Fruit fly (Drosophila melanogaster): Measurements from ENCODE around the gene Manf.

Manf gene

DNA sequence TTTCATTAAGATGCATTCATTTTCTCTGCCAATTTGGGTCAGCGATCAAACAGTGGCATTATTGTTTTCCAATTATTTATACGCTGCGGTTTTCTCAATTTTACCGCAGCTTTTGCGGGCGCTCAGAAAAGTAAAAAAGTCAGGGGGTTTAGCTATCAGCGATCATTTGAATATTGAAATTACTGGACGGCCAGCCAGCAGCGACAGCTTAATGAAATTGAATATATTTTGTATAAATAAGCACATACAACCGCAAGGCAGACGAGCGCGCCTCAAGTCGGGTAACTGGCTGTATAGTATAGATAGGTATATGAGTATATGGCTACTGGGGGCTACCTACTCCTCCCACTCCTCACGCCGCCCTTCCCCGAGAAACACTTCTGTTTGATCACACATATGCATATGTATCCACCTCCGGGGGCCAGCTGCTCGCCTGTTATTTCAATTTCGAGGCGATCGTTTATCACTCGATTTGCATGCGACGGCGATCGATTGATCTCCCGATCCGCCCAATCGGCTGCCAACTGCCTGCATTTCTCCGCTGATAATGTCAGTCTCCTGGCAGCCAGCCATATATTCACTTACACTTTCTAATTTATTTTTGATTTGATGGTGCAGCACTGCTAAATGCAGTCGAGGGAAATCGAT lies 7.1 kb downstream of the Manf start:
- TF ChIP-seq chn (GFP tag; optimal IDR thresholded peaks at IDR 0.05) (no peak), Med (GFP tag) (peak; percentile 35), lov (optimal IDR thresholded peaks at IDR 0.05) (no peak), lov (GFP tag; IDR thresholded peaks at IDR 0.05) (no peak), mld (GFP tag; IDR thresholded peaks at IDR 0.05; ENCODE audit: partially characterized antibody) (no peak), ash1 (GFP tag; optimal IDR thresholded peaks at IDR 0.05) (no peak), CG12071 (GFP tag; optimal IDR thresholded peaks at IDR 0.05) (no peak), ara (GFP tag; IDR thresholded peaks at IDR 0.05) (no peak), gro (GFP tag; optimal IDR thresholded peaks at IDR 0.05) (no peak), pb (GFP tag; optimal IDR thresholded peaks at IDR 0.05) (no peak), HHEX (GFP tag; optimal IDR thresholded peaks at IDR 0.05) (no peak), H2.0 (GFP tag; IDR thresholded peaks at IDR 0.05) (no peak), mam (GFP tag; optimal IDR thresholded peaks at IDR 0.05) (no peak), CG2199 (GFP tag; IDR thresholded peaks at IDR 0.05) (0 out of 3 replicates have a peak, but pooled peaks have one; percentile 22), NK7.1 (GFP tag; optimal IDR thresholded peaks at IDR 0.05) (no peak), CG10267 (tag; optimal IDR thresholded peaks at IDR 0.05) (no peak), CG8924 (tag; optimal IDR thresholded peaks at IDR 0.05) (no peak), run (tag; optimal IDR thresholded peaks at IDR 0.05) (peak; percentile 46), sug (tag; optimal IDR thresholded peaks at IDR 0.05) (no peak), emc (GFP tag; optimal IDR thresholded peaks at IDR 0.05) (no peak), Poxn (GFP tag; IDR thresholded peaks at IDR 0.05) (no peak), Sry-β (GFP tag; optimal IDR thresholded peaks at IDR 0.05) (no peak), Fer3 (tag; optimal IDR thresholded peaks at IDR 0.05) (no peak), nerfin-2 (GFP tag; IDR thresholded peaks at IDR 0.05; ENCODE audit: partially characterized antibody) (no peak), da (GFP tag; optimal IDR thresholded peaks at IDR 0.05) (no peak), abd-A (tag; optimal IDR thresholded peaks at IDR 0.05) (peak; percentile 66), twi (tag; optimal IDR thresholded peaks at IDR 0.05) (no peak), CG15514 (GFP tag; optimal IDR thresholded peaks at IDR 0.05) (no peak), ind (GFP tag; optimal IDR thresholded peaks at IDR 0.05) (no peak), nerfin-1 (tag; optimal IDR thresholded peaks at IDR 0.05) (no peak), MTF-1 (GFP tag; optimal IDR thresholded peaks at IDR 0.05; ENCODE audit: borderline replicate concordance) (no peak), Deaf1 (tag; optimal IDR thresholded peaks at IDR 0.05) (no peak), CG17802 (tag; optimal IDR thresholded peaks at IDR 0.05) (no peak), onecut (GFP tag; IDR thresholded peaks at IDR 0.05) (no peak), CG10565 (GFP tag; optimal IDR thresholded peaks at IDR 0.05) (no peak), CG14860 (GFP tag; IDR thresholded peaks at IDR 0.05; ENCODE audit: partially characterized antibody) (no peak), B-H1 (GFP tag; IDR thresholded peaks at IDR 0.05) (no peak), gfzf (GFP tag; optimal IDR thresholded peaks at IDR 0.05) (no peak), Dad (GFP tag; optimal IDR thresholded peaks at IDR 0.05) (no peak), dm (GFP tag; optimal IDR thresholded peaks at IDR 0.05) (no peak), chinmo (GFP tag; IDR thresholded peaks at IDR 0.05; ENCODE audit: partially characterized antibody) (0 out of 4 replicates have a peak, but pooled peaks have one; percentile 51), CG31224 (GFP tag; IDR thresholded peaks at IDR 0.05) (peak; percentile 95; the same call in 1 of the 2 replicates), TFAM (GFP tag; optimal IDR thresholded peaks at IDR 0.05) (no peak), luna (GFP tag; optimal IDR thresholded peaks at IDR 0.05) (no peak), CG1024 (GFP tag; IDR thresholded peaks at IDR 0.05) (no peak), CG18476 (GFP tag; optimal IDR thresholded peaks at IDR 0.05) (no peak), jumu (GFP tag; optimal IDR thresholded peaks at IDR 0.05) (no peak), CG12236 (GFP tag; optimal IDR thresholded peaks at IDR 0.05) (no peak), Opbp (GFP tag; IDR thresholded peaks at IDR 0.05; ENCODE audit: partially characterized antibody) (no peak), sim (GFP tag; IDR thresholded peaks at IDR 0.05) (no peak), Atf6 (GFP tag; IDR thresholded peaks at IDR 0.05) (no peak)
